Worm (Caenorhabditis elegans) whole organism, L4/young adult: ENCODE results near the gene srz-70.

Source experiments
- W03F9.2 ChIP-seq: fragments of 150-350 bp; optimal IDR thresholded peaks from 2 replicates; lab custom pipeline; 2014; ENCODE audit warnings: missing biosample characterization, missing genetic modification characterization
- dao-5 ChIP-seq: sonication (generic microtip); optimal IDR thresholded peaks from 2 replicates; lab custom pipeline; 2016; ENCODE audit warnings: missing genotype, missing genetic modification characterization, moderate library complexity, missing compliant biosample characterization
- him-1 ChIP-seq: sonication (generic microtip); optimal IDR thresholded peaks from 2 replicates; lab custom pipeline; 2016; ENCODE audit warnings: missing genotype, missing genetic modification reagents, missing genetic modification characterization, missing compliant biosample characterization

- no peak for TF ChIP-seq him-1 (tag; lab: Kevin White, UChicago)
- TF ChIP-seq W03F9.2 (tag; lab: Kevin White, UChicago) = no peak
- no peak for TF ChIP-seq dao-5
Measured at ce11 chrIV:3514467-3514866, 35.7 kb upstream of the srz-70 start, which contains the start of gene tsg-101.
